Worm (Caenorhabditis elegans): ENCODE results near the gene C45G9.6.

The C45G9.6 gene

ce11 chrIII:5006881-5007280 lies 29.4 kb upstream of the C45G9.6 start, which contains the start of gene R144.12:
R144.12 (minus strand) TSS chrIII:5006981.
- TF ChIP-seq K02D7.2 (tag; optimal IDR thresholded peaks at IDR 0.05) (no peak), hlh-6 (tag; optimal IDR thresholded peaks at IDR 0.05) (no peak), hlh-30 (tag; optimal IDR thresholded peaks at IDR 0.05; ENCODE audit: insufficient read depth) (no peak), C38D4.7 (GFP tag; optimal IDR thresholded peaks at IDR 0.05) (no peak), nhr-232 (tag; optimal IDR thresholded peaks at IDR 0.05) (no peak)

DNA sequence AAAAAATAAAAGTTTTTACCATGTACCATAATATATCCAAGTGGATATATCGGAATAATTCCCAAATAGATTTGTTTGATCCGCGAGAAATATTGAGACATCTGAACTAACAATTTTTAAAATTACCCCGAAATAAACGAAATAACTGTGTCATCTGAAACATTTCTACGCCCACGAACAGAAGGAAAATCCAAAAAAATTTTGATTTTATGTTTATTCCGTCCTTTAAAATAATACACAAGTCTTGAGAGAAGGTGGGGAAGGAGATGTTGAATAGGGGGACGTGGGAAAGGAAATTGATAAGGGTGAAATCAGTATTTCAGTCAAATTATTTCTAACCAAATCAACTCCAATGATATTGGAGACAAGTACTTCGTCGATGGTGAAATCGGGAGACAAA lies 27.5 kb upstream of the C45G9.6 start, which contains the start of gene R144.11:
TSS of gene R144.11 (minus strand) at position 101 of the 400 bp plus-strand sequence.
- TF ChIP-seq ttx-3 (tag; optimal IDR thresholded peaks at IDR 0.05) (no peak), fax-1 (tag; optimal IDR thresholded peaks at IDR 0.05) (no peak), C38D4.7 (GFP tag; optimal IDR thresholded peaks at IDR 0.05) (no peak), syd-9 (tag; optimal IDR thresholded peaks at IDR 0.05) (no peak), che-1 (tag; optimal IDR thresholded peaks at IDR 0.05) (no peak), ceh-14 (tag; optimal IDR thresholded peaks at IDR 0.05) (no peak), pros-1 (tag; optimal IDR thresholded peaks at IDR 0.05) (no peak), ref-2 (tag; optimal IDR thresholded peaks at IDR 0.05) (no peak), unc-86 (tag; optimal IDR thresholded peaks at IDR 0.05) (no peak), ztf-16 (tag; optimal IDR thresholded peaks at IDR 0.05) (no peak), ceh-45 (GFP tag; IDR thresholded peaks at IDR 0.05) (no peak), odd-2 (tag; optimal IDR thresholded peaks at IDR 0.05) (no peak), ets-4 (tag; optimal IDR thresholded peaks at IDR 0.05) (no peak), ceh-22 (tag; optimal IDR thresholded peaks at IDR 0.05) (no peak), F13H6.1 (tag; optimal IDR thresholded peaks at IDR 0.05) (no peak), pax-1 (tag; optimal IDR thresholded peaks at IDR 0.05) (no peak), pat-9 (tag; optimal IDR thresholded peaks at IDR 0.05) (no peak)

DNA sequence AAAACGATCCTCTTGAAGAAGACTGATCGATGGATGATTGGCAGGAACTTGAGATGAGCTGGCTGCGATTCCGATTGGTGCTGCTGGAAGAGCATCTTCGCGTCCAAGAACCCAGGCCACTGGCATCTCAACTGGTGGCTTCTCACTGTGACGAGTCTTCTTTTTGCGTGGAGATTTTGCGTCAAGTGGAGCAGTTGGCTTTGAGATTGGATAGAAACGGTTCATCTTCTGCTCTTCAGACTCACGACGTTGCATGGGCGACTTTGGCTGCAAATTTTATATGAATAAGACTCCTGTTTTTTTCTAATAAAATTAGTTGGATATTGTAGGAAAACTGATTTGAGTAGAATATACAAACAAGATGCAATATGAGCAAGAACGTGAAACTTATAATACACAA lies 25.5 kb upstream of the C45G9.6 start:
- TF ChIP-seq madf-2 (tag; optimal IDR thresholded peaks at IDR 0.05) (no peak), Y22D7AL.16 (tag; optimal IDR thresholded peaks at IDR 0.05) (no peak), pha-2 (tag; optimal IDR thresholded peaks at IDR 0.05) (no peak), hlh-8 (tag; optimal IDR thresholded peaks at IDR 0.05) (no peak), ceh-9 (tag; optimal IDR thresholded peaks at IDR 0.05) (no peak), mec-3 (tag; optimal IDR thresholded peaks at IDR 0.05; ENCODE audit: borderline replicate concordance) (no peak), K09A11.1 (tag; optimal IDR thresholded peaks at IDR 0.05; ENCODE audit: insufficient read depth) (no peak), ceh-2 (tag; optimal IDR thresholded peaks at IDR 0.05) (no peak), ceh-31 (tag; optimal IDR thresholded peaks at IDR 0.05) (no peak), ceh-45 (GFP tag; IDR thresholded peaks at IDR 0.05) (no peak), sdc-2 (tag; optimal IDR thresholded peaks at IDR 0.05) (no peak), zip-5 (tag; optimal IDR thresholded peaks at IDR 0.05) (no peak), unc-55 (GFP tag; optimal IDR thresholded peaks at IDR 0.05) (no peak), tbx-2 (tag; optimal IDR thresholded peaks at IDR 0.05) (no peak), ceh-48 (tag; optimal IDR thresholded peaks at IDR 0.05) (no peak), ahr-1 (tag; optimal IDR thresholded peaks at IDR 0.05) (no peak), K02D7.2 (tag; optimal IDR thresholded peaks at IDR 0.05) (no peak)

ce11 chrIII:5012460-5012859 lies 23.8 kb upstream of the C45G9.6 start:
- TF ChIP-seq nhr-232 (tag; optimal IDR thresholded peaks at IDR 0.05) (no peak), syd-9 (tag; optimal IDR thresholded peaks at IDR 0.05) (no peak), odd-2 (tag; optimal IDR thresholded peaks at IDR 0.05) (no peak), elt-4 (tag; optimal IDR thresholded peaks at IDR 0.05) (no peak), pat-9 (tag; optimal IDR thresholded peaks at IDR 0.05) (no peak), K02D7.2 (tag; optimal IDR thresholded peaks at IDR 0.05) (no peak), ttx-3 (tag; optimal IDR thresholded peaks at IDR 0.05) (no peak), ceh-34 (tag; optimal IDR thresholded peaks at IDR 0.05) (no peak), ceh-30 (tag; optimal IDR thresholded peaks at IDR 0.05) (no peak), pros-1 (tag; optimal IDR thresholded peaks at IDR 0.05) (no peak)
